Fruit fly (Drosophila melanogaster) whole organism: Measurements from ENCODE around the gene Syx17.

Source experiments
- CG8478 ChIP-seq: fragments of >200 bp; optimal IDR thresholded peaks from 2 replicates; lab custom pipeline; 2018; ENCODE audit warnings: inconsistent platforms
- Dll ChIP-seq: fragments of >200 bp; optimal IDR thresholded peaks from 2 replicates; lab custom pipeline; 2017
- EcR ChIP-seq, 2 experiments: fragments of >200 bp; optimal IDR thresholded peaks; 2 replicates each; lab custom pipeline; 2017; ENCODE audit warnings: missing biosample characterization in 2 of 2, missing genetic modification characterization in 2 of 2, missing genetic modification reagents in 2 of 2
- pan ChIP-seq: fragments of >200 bp; optimal IDR thresholded peaks from 2 replicates; lab custom pipeline; 2017
- psq ChIP-seq: fragments of >200 bp; optimal IDR thresholded peaks from 2 replicates; lab custom pipeline; 2017
- usp ChIP-seq: fragments of >200 bp; optimal IDR thresholded peaks from 2 replicates; lab custom pipeline; 2017; ENCODE audit warnings: missing biosample characterization, missing genetic modification characterization, mixed read lengths

- TF ChIP-seq usp (GFP tag; lab: Kevin White, UChicago) (no peak), CG8478 (no peak), Dll (lab: Kevin White, UChicago) (no peak), psq (lab: Kevin White, UChicago) (no peak), pan (no peak), EcR (GFP tag; optimal IDR thresholded peaks at IDR 0.05; lab: Kevin White, UChicago) (no peak)
Measured at dm6 chr3L:4446273-4446672, 43.0 kb downstream of the Syx17 start, which contains the start of gene CG12607.
